Worm (Caenorhabditis elegans): ENCODE results near the gene try-1.

ce11 chrII:4955353-4955752, 6.0 kb upstream of the try-1 start, which contains the start of gene pbs-3:
- TF ChIP-seq tab-1 (GFP tag; IDR thresholded peaks at IDR 0.05) (no peak), flt-1 (GFP tag; IDR thresholded peaks at IDR 0.05) (0 out of 2 replicates have a peak, but pooled peaks have one; percentile 56), T22C8.4 (GFP tag; IDR thresholded peaks at IDR 0.05) (no peak), klf-2 (GFP tag; conservative IDR thresholded peaks at IDR 0.05) (no peak), ref-1 (GFP tag; conservative IDR thresholded peaks at IDR 0.05) (no peak)

Measured in whole organism, midembryonic.